Fruit fly (Drosophila melanogaster): Measurements from ENCODE around the gene Gba1a.

Gene Gba1a

dm6 chr3R:23669401-23670216 is 30.8 kb upstream of the Gba1a start, which contains the start of gene CG31145 (continued):
- TF ChIP-seq CG32772 (GFP tag; IDR thresholded peaks at IDR 0.05): peak; percentile 99
- TF ChIP-seq D19B (GFP tag; optimal IDR thresholded peaks at IDR 0.05): peak; percentile 97
- TF ChIP-seq NK7.1 (GFP tag; optimal IDR thresholded peaks at IDR 0.05): peak; percentile 99
- peak; percentile 94 for TF ChIP-seq CG17802 (tag; optimal IDR thresholded peaks at IDR 0.05)
- peak; percentile 99 for TF ChIP-seq CG18476 (GFP tag; optimal IDR thresholded peaks at IDR 0.05)
- peak; percentile 100 for TF ChIP-seq CG13624 (GFP tag; optimal IDR thresholded peaks at IDR 0.05)
- TF ChIP-seq C15 (GFP tag; IDR thresholded peaks at IDR 0.05): peak; percentile 97
- peak; percentile 96 for TF ChIP-seq cas (GFP tag; IDR thresholded peaks at IDR 0.05)
- TF ChIP-seq Hsf (GFP tag; optimal IDR thresholded peaks at IDR 0.05): peak; percentile 100
- TF ChIP-seq CG8765 (GFP tag; IDR thresholded peaks at IDR 0.05): peak; percentile 93
- peak; percentile 99 for TF ChIP-seq CG10366 (GFP tag; IDR thresholded peaks at IDR 0.05)
- TF ChIP-seq caup (GFP tag; optimal IDR thresholded peaks at IDR 0.05; ENCODE audit: severe bottlenecking): peak; percentile 99
- TF ChIP-seq eyg (GFP tag; optimal IDR thresholded peaks at IDR 0.05): peak; percentile 99
- peak; percentile 99 for TF ChIP-seq Fer3 (tag; optimal IDR thresholded peaks at IDR 0.05)
- peak; percentile 98 for TF ChIP-seq Lhr (GFP tag; optimal IDR thresholded peaks at IDR 0.05)
- no peak for TF ChIP-seq CG8478 (optimal IDR thresholded peaks at IDR 0.05)
- peak; percentile 92 for TF ChIP-seq Deaf1 (tag; optimal IDR thresholded peaks at IDR 0.05)
- peak; percentile 99 for TF ChIP-seq HLH3B (GFP tag; IDR thresholded peaks at IDR 0.05)
- TF ChIP-seq ham (GFP tag; IDR thresholded peaks at IDR 0.05): peak; percentile 99
- peak; percentile 98 for TF ChIP-seq YL-1 (GFP tag; optimal IDR thresholded peaks at IDR 0.05)
- TF ChIP-seq CG8359 (GFP tag; optimal IDR thresholded peaks at IDR 0.05; ENCODE audit: borderline replicate concordance): peak; percentile 96
- TF ChIP-seq BEAF-32 (GFP tag; optimal IDR thresholded peaks at IDR 0.05): peak; percentile 41
- TF ChIP-seq CG2678 (tag; optimal IDR thresholded peaks at IDR 0.05): peak; percentile 100
- TF ChIP-seq otp (GFP tag; IDR thresholded peaks at IDR 0.05): peak; percentile 97
- TF ChIP-seq CG10274 (GFP tag; optimal IDR thresholded peaks at IDR 0.05): peak; percentile 97
- peak; percentile 99 for TF ChIP-seq emc (GFP tag; optimal IDR thresholded peaks at IDR 0.05)
- peak; percentile 83 for TF ChIP-seq bigmax (GFP tag; optimal IDR thresholded peaks at IDR 0.05)
- TF ChIP-seq odd (GFP tag; optimal IDR thresholded peaks at IDR 0.05): peak; percentile 100
- TF ChIP-seq lola (GFP tag; optimal IDR thresholded peaks at IDR 0.05): peak in 1 of 3 experiments; percentile 98
- TF ChIP-seq hkb (optimal IDR thresholded peaks at IDR 0.05): no peak
- peak; percentile 99 for TF ChIP-seq hkb (GFP tag; IDR thresholded peaks at IDR 0.05)
- TF ChIP-seq CG17359 (tag; optimal IDR thresholded peaks at IDR 0.05): peak; percentile 100
- TF ChIP-seq Oaz (GFP tag; IDR thresholded peaks at IDR 0.05): peak; percentile 99
- TF ChIP-seq Abd-B (GFP tag; optimal IDR thresholded peaks at IDR 0.05): peak; percentile 100
- TF ChIP-seq CG8281 (tag; optimal IDR thresholded peaks at IDR 0.05): peak; percentile 95
- peak; percentile 100 for TF ChIP-seq dmrt99B (tag; optimal IDR thresholded peaks at IDR 0.05)
- TF ChIP-seq CG14667 (GFP tag; IDR thresholded peaks at IDR 0.05): peak; percentile 98
- TF ChIP-seq Jarid2 (GFP tag; optimal IDR thresholded peaks at IDR 0.05): peak; percentile 97
- TF ChIP-seq rib (GFP tag; IDR thresholded peaks at IDR 0.05): peak; percentile 97
- TF ChIP-seq CkIIα-i1 (GFP tag; IDR thresholded peaks at IDR 0.05): peak; percentile 92
- peak; percentile 99 for TF ChIP-seq row (GFP tag; IDR thresholded peaks at IDR 0.05)
- peak; percentile 99 for TF ChIP-seq CG18764 (GFP tag; optimal IDR thresholded peaks at IDR 0.05)
- TF ChIP-seq CG10959 (GFP tag; IDR thresholded peaks at IDR 0.05): peak; percentile 95
- peak; percentile 100 for TF ChIP-seq CG17361 (GFP tag; IDR thresholded peaks at IDR 0.05)
- peak; percentile 99 for TF ChIP-seq sob (GFP tag; IDR thresholded peaks at IDR 0.05)
- peak; percentile 99 for TF ChIP-seq stc (GFP tag; IDR thresholded peaks at IDR 0.05)
- TF ChIP-seq CG11085 (GFP tag; IDR thresholded peaks at IDR 0.05): peak; percentile 97
- peak; percentile 100 for TF ChIP-seq ATbp (GFP tag; optimal IDR thresholded peaks at IDR 0.05)
- peak; percentile 100 for TF ChIP-seq gro (GFP tag; optimal IDR thresholded peaks at IDR 0.05)
